Worm (Caenorhabditis elegans): ENCODE data around the gene ZK1055.4.
A peak's percentile ranks its signal among the peaks of the same experiment; 100 is the strongest.

ce11 chrV:6614152-6614734 is 32.4 kb downstream of the ZK1055.4 start, which contains the start of gene cpr-4:
- no peak for TF ChIP-seq lag-1 (GFP tag; IDR thresholded peaks at IDR 0.05)
- no peak for TF ChIP-seq attf-6 (GFP tag; IDR thresholded peaks at IDR 0.05)
- no peak for TF ChIP-seq pha-4 (tag; optimal IDR thresholded peaks at IDR 0.05)
- TF ChIP-seq unc-130 (GFP tag; optimal IDR thresholded peaks at IDR 0.05) = no peak
- TF ChIP-seq F22D6.2 (tag; optimal IDR thresholded peaks at IDR 0.05) = no peak
- no peak for TF ChIP-seq ekl-4 (GFP tag; IDR thresholded peaks at IDR 0.05)
- TF ChIP-seq fkh-3 (tag; optimal IDR thresholded peaks at IDR 0.05) = no peak
- no peak for TF ChIP-seq cebp-1 (GFP tag; IDR thresholded peaks at IDR 0.05)
- peak; percentile 57 for TF ChIP-seq cebp-1 (tag; optimal IDR thresholded peaks at IDR 0.05)
- no peak for TF ChIP-seq unc-62 (GFP tag; optimal IDR thresholded peaks at IDR 0.05)

Data from whole organism, young adult.